Worm (Caenorhabditis elegans) whole organism, L4 larva: ENCODE measurements around the gene R04B5.6.

Source experiments
- D1046.2 ChIP-seq: fragments of 200-800 bp; sonication (Bioruptor generic); IDR thresholded peaks from 2 replicates; pipeline ENCODE4 v1.3.6; 2022; ENCODE audit warnings: missing genetic modification characterization, missing compliant biosample characterization
- F10B5.3 ChIP-seq: sonication (generic microtip); optimal IDR thresholded peaks from 2 replicates; lab custom pipeline; 2016; ENCODE audit warnings: mild to moderate bottlenecking, missing genetic modification characterization, missing compliant biosample characterization
- T20F7.1 ChIP-seq: fragments of 200-800 bp; sonication (Bioruptor generic); optimal IDR thresholded peaks from 2 replicates; lab custom pipeline; 2018; ENCODE audit warnings: mild to moderate bottlenecking, missing genetic modification characterization, missing compliant biosample characterization
- T26A8.4 ChIP-seq: fragments of 200-800 bp; sonication (Bioruptor generic); IDR thresholded peaks from 2 replicates; pipeline ENCODE4 v1.3.6; 2022; ENCODE audit warnings: missing genetic modification characterization, missing compliant biosample characterization
- Y105C5A.15 ChIP-seq: fragments of 200-800 bp; sonication (Bioruptor generic); IDR thresholded peaks from 2 replicates; pipeline ENCODE4 v1.3.6; 2022; ENCODE audit warnings: missing genetic modification characterization, missing compliant biosample characterization
- Y75B8A.6 ChIP-seq: fragments of 200-800 bp; sonication (Bioruptor generic); IDR thresholded peaks from 2 replicates; pipeline ENCODE4 v1.3.6; 2022; ENCODE audit warnings: missing genetic modification reagents, missing genetic modification characterization, missing compliant biosample characterization
- ZK546.5 ChIP-seq, 2 experiments: sonication (generic microtip); optimal IDR thresholded peaks; 2 replicates each; lab custom pipeline; 2017; ENCODE audit warnings: missing biosample characterization in 2 of 2, missing genetic modification characterization in 2 of 2
- ama-1 ChIP-seq: fragments of 150-350 bp; optimal IDR thresholded peaks from 2 replicates; lab custom pipeline; 2014; ENCODE audit warnings: inconsistent platforms, mixed read lengths
- ceh-20 ChIP-seq: fragments of 200-800 bp; sonication (Bioruptor generic); IDR thresholded peaks from 2 replicates; pipeline ENCODE4 v1.3.6; 2022; ENCODE audit warnings: missing genetic modification reagents, missing genetic modification characterization, missing compliant biosample characterization
- ceh-32 ChIP-seq: sonication (generic microtip); optimal IDR thresholded peaks from 2 replicates; lab custom pipeline; 2016; ENCODE audit warnings: mild to moderate bottlenecking, missing genetic modification characterization, missing compliant biosample characterization; ENCODE audit not compliant: poor library complexity
- ceh-44 ChIP-seq: fragments of 200-800 bp; sonication (Bioruptor generic); IDR thresholded peaks from 2 replicates; pipeline ENCODE4 v1.3.6; 2022; ENCODE audit warnings: missing genetic modification reagents, missing genetic modification characterization, missing compliant biosample characterization
- daf-19 ChIP-seq: fragments of 200-800 bp; sonication (Bioruptor generic); conservative IDR thresholded peaks from 2 replicates; pipeline ENCODE4 v1.3.6; 2022; ENCODE audit warnings: missing genetic modification characterization, missing compliant biosample characterization
- daf-8 ChIP-seq: fragments of 200-800 bp; sonication (Bioruptor generic); IDR thresholded peaks from 2 replicates; pipeline ENCODE4 v1.3.6; 2022; ENCODE audit warnings: missing genetic modification characterization, missing compliant biosample characterization
- dmd-8 ChIP-seq: fragments of 200-800 bp; sonication (Bioruptor generic); IDR thresholded peaks from 2 replicates; pipeline ENCODE4 v1.3.6; 2022; ENCODE audit warnings: missing genetic modification characterization, missing compliant biosample characterization
- duxl-1 ChIP-seq: sonication (generic microtip); optimal IDR thresholded peaks from 2 replicates; lab custom pipeline; 2016; ENCODE audit warnings: mild to moderate bottlenecking, missing genetic modification characterization, moderate library complexity, missing compliant biosample characterization; ENCODE audit not compliant: poor library complexity
- lin-1 ChIP-seq: fragments of 200-800 bp; sonication (Bioruptor generic); IDR thresholded peaks from 2 replicates; pipeline ENCODE4 v1.3.6; 2022; ENCODE audit warnings: missing genetic modification reagents, missing genetic modification characterization, missing compliant biosample characterization
- lin-13 ChIP-seq: fragments of 150-350 bp; optimal IDR thresholded peaks from 2 replicates; lab custom pipeline; 2014; ENCODE audit warnings: missing biosample characterization, missing genetic modification reagents, missing genetic modification characterization
- lin-15B ChIP-seq: fragments of 150-350 bp; sonication (generic microtip); optimal IDR thresholded peaks from 3 replicates; lab custom pipeline; 2014; ENCODE audit warnings: missing biosample characterization, missing genetic modification characterization
- lin-38 ChIP-seq: fragments of 200-800 bp; sonication (Bioruptor generic); IDR thresholded peaks from 2 replicates; pipeline ENCODE4 v1.3.6; 2022; ENCODE audit warnings: missing genetic modification reagents, missing genetic modification characterization, missing compliant biosample characterization
- lsy-2 ChIP-seq, 2 experiments: fragments of 150-350 bp in 1 of 2; sonication (generic microtip) in 1 of 2; optimal IDR thresholded peaks; 2 replicates each; lab custom pipeline; 2014 to 2017; ENCODE audit warnings: missing biosample characterization in 2 of 2, missing genetic modification characterization in 2 of 2
- mes-2 ChIP-seq: sonication (generic microtip); optimal IDR thresholded peaks from 2 replicates; lab custom pipeline; 2016; ENCODE audit warnings: missing genotype, mild to moderate bottlenecking, missing genetic modification characterization, missing compliant biosample characterization; ENCODE audit not compliant: poor library complexity, severe bottlenecking
- nhr-42 ChIP-seq: fragments of 200-800 bp; sonication (Bioruptor generic); IDR thresholded peaks from 2 replicates; pipeline ENCODE4 v1.3.6; 2022; ENCODE audit warnings: missing genetic modification characterization, missing compliant biosample characterization
- nhr-48 ChIP-seq: sonication (generic microtip); optimal IDR thresholded peaks from 2 replicates; lab custom pipeline; 2016; ENCODE audit warnings: mild to moderate bottlenecking, missing genetic modification characterization, missing compliant biosample characterization
- nhr-77 ChIP-seq: fragments of 150-350 bp; optimal IDR thresholded peaks from 2 replicates; lab custom pipeline; 2014; ENCODE audit warnings: missing biosample characterization, missing genetic modification characterization
- rbr-2 ChIP-seq: sonication (generic microtip); optimal IDR thresholded peaks from 2 replicates; lab custom pipeline; 2016; ENCODE audit warnings: missing genotype, missing genetic modification characterization, missing compliant biosample characterization
- set-16 ChIP-seq: fragments of 200-800 bp; sonication (Bioruptor generic); IDR thresholded peaks from 2 replicates; pipeline ENCODE4 v1.3.6; 2022; ENCODE audit warnings: missing genetic modification reagents, missing genetic modification characterization, missing compliant biosample characterization
- vab-7 ChIP-seq: fragments of 200-800 bp; sonication (Bioruptor generic); IDR thresholded peaks from 2 replicates; pipeline ENCODE4 v1.3.6; 2022; ENCODE audit warnings: missing genetic modification reagents, missing genetic modification characterization, missing compliant biosample characterization
- zag-1 ChIP-seq: fragments of 150-350 bp; optimal IDR thresholded peaks from 2 replicates; lab custom pipeline; 2014; ENCODE audit warnings: missing biosample characterization, missing genetic modification characterization
- zfp-2 ChIP-seq: sonication (generic microtip); optimal IDR thresholded peaks from 2 replicates; lab custom pipeline; 2016; ENCODE audit warnings: mild to moderate bottlenecking, missing genetic modification characterization, missing compliant biosample characterization

R04B5.6 gene

ce11 chrV:10133277-10133676 lies 48.3 kb downstream of the R04B5.6 start:
- no peak for TF ChIP-seq ceh-32 (tag; lab: Kevin White, UChicago)
- peak; percentile 60; the same call in 1 of the 2 replicates for TF ChIP-seq dmd-8 (GFP tag; lab: Robert Waterston, UW)

- TF ChIP-seq ama-1 (no peak), nhr-77 (tag; lab: Kevin White, UChicago) (no peak), daf-19 (GFP tag; lab: Robert Waterston, UW) (no peak), D1046.2 (GFP tag; lab: Robert Waterston, UW) (no peak), Y75B8A.6 (GFP tag; lab: Robert Waterston, UW) (no peak), ceh-44 (GFP tag; lab: Robert Waterston, UW) (no peak), zfp-2 (no peak), T20F7.1 (GFP tag; lab: Kevin White, UChicago) (no peak), lsy-2 (tag; optimal IDR thresholded peaks at IDR 0.05; lab: Kevin White, UChicago) (peak in 1 of 2 experiments; percentile 44), T26A8.4 (GFP tag; lab: Robert Waterston, UW) (no peak), lin-38 (GFP tag; lab: Robert Waterston, UW) (peak; percentile 62), Y105C5A.15 (GFP tag; lab: Robert Waterston, UW) (no peak), vab-7 (GFP tag; lab: Robert Waterston, UW) (no peak), ZK546.5 (tag; optimal IDR thresholded peaks at IDR 0.05; lab: Kevin White, UChicago) (no peak), lin-1 (GFP tag; lab: Robert Waterston, UW) (no peak), lin-13 (GFP tag; lab: Kevin White, UChicago) (no peak), F10B5.3 (tag; lab: Kevin White, UChicago) (no peak), nhr-42 (GFP tag; lab: Robert Waterston, UW) (no peak), rbr-2 (tag; lab: Kevin White, UChicago) (no peak), daf-8 (GFP tag; lab: Robert Waterston, UW) (no peak), mes-2 (peak; percentile 21), duxl-1 (tag; lab: Kevin White, UChicago) (no peak), ceh-32 (tag; lab: Kevin White, UChicago) (no peak), ceh-20 (GFP tag; lab: Robert Waterston, UW) (no peak), zag-1 (tag; lab: Kevin White, UChicago) (no peak), lin-15B (tag; lab: Kevin White, UChicago) (no peak), nhr-48 (no peak)
- TF ChIP-seq, all 104 proteins: peak for 3
These were observed 49.2 kb downstream of the R04B5.6 start, which contains the start of the genes C08B6.18, wdr-20 and C08B6.8 for ce11 chrV:10134077-10134693. Gene C08B6.18 (minus strand): TSS chrV:10134127. Gene wdr-20 (minus strand): TSS chrV:10134158. Gene C08B6.8 (plus strand): TSS chrV:10134643.

- TF ChIP-seq set-16 (GFP tag; lab: Robert Waterston, UW) = peak; percentile 47; the same call in 1 of the 2 replicates
These were observed 51.7 kb downstream of the R04B5.6 start for ce11 chrV:10136644-10137043.
